Fruit fly (Drosophila melanogaster): ENCODE results near the gene CG14658.

The CG14658 gene

dm6 chr3R:4821098-4821605, 9.2 kb downstream of the CG14658 start, which contains the start of gene CG14657:
CG14657 (minus strand) TSS chr3R:4821432.
- peak; percentile 69 for TF ChIP-seq N (GFP tag; optimal IDR thresholded peaks at IDR 0.05)
- no peak for TF ChIP-seq rgr (GFP tag; optimal IDR thresholded peaks at IDR 0.05)
- peak; percentile 5 for TF ChIP-seq psq (GFP tag; optimal IDR thresholded peaks at IDR 0.05)
- no peak for TF ChIP-seq Abd-B (GFP tag; optimal IDR thresholded peaks at IDR 0.05)
- no peak for TF ChIP-seq usp (GFP tag; optimal IDR thresholded peaks at IDR 0.05)
- TF ChIP-seq Dif (GFP tag; optimal IDR thresholded peaks at IDR 0.05; ENCODE audit: partially characterized antibody): peak; percentile 15

- TF ChIP-seq sv (GFP tag; optimal IDR thresholded peaks at IDR 0.05): no peak
- TF ChIP-seq CrebA (GFP tag; optimal IDR thresholded peaks at IDR 0.05; ENCODE audit: borderline replicate concordance): no peak
- no peak for TF ChIP-seq jim (GFP tag; optimal IDR thresholded peaks at IDR 0.05)
- no peak for TF ChIP-seq ey (GFP tag; optimal IDR thresholded peaks at IDR 0.05)
- no peak for TF ChIP-seq Hnf4 (GFP tag; optimal IDR thresholded peaks at IDR 0.05)
- no peak for TF ChIP-seq pan (optimal IDR thresholded peaks at IDR 0.05)
- TF ChIP-seq HLH106 (tag; optimal IDR thresholded peaks at IDR 0.05): no peak
- TF ChIP-seq GATAd (GFP tag; optimal IDR thresholded peaks at IDR 0.05): no peak
- TF ChIP-seq Hr83 (GFP tag; optimal IDR thresholded peaks at IDR 0.05; ENCODE audit: poor library complexity, severe bottlenecking): no peak
- TF ChIP-seq sage (GFP tag; optimal IDR thresholded peaks at IDR 0.05): no peak
- TF ChIP-seq Sp1 (GFP tag; optimal IDR thresholded peaks at IDR 0.05): no peak
Measured at dm6 chr3R:4816018-4816417, 14.3 kb downstream of the CG14658 start, which contains the start of gene BBS5. BBS5 (plus strand) TSS chr3R:4816318.

dm6 chr3R:4814677-4815076, 15.6 kb downstream of the CG14658 start:
- TF ChIP-seq h (GFP tag; optimal IDR thresholded peaks at IDR 0.05): no peak
- TF ChIP-seq dl (GFP tag; optimal IDR thresholded peaks at IDR 0.05; ENCODE audit: insufficient read depth in 1 of 2, partially characterized antibody in 2 of 2): no peak
- no peak for TF ChIP-seq woc (GFP tag; optimal IDR thresholded peaks at IDR 0.05)
- no peak for TF ChIP-seq OdsH (GFP tag; optimal IDR thresholded peaks at IDR 0.05)

dm6 chr3R:4813172-4813716, 17.1 kb downstream of the CG14658 start:
- TF ChIP-seq br (GFP tag; optimal IDR thresholded peaks at IDR 0.05) (peak; percentile 28), woc (GFP tag; optimal IDR thresholded peaks at IDR 0.05) (peak; percentile 51), Sp1 (GFP tag; optimal IDR thresholded peaks at IDR 0.05) (peak; percentile 37), CG32264 (GFP tag; optimal IDR thresholded peaks at IDR 0.05) (peak; percentile 37), fru (GFP tag; optimal IDR thresholded peaks at IDR 0.05) (peak; percentile 28), N (GFP tag; optimal IDR thresholded peaks at IDR 0.05) (no peak), Hr83 (GFP tag; optimal IDR thresholded peaks at IDR 0.05; ENCODE audit: poor library complexity, severe bottlenecking) (peak; percentile 72), h (GFP tag; optimal IDR thresholded peaks at IDR 0.05) (peak; percentile 25), Rel (GFP tag; optimal IDR thresholded peaks at IDR 0.05) (no peak), Rel (tag; optimal IDR thresholded peaks at IDR 0.05) (peak; percentile 48), tai (GFP tag; optimal IDR thresholded peaks at IDR 0.05) (peak; percentile 12), dsf (GFP tag; optimal IDR thresholded peaks at IDR 0.05; ENCODE audit: borderline replicate concordance) (no peak), rgr (GFP tag; optimal IDR thresholded peaks at IDR 0.05) (peak; percentile 41), OdsH (GFP tag; optimal IDR thresholded peaks at IDR 0.05) (peak; percentile 24), Dif (GFP tag; optimal IDR thresholded peaks at IDR 0.05; ENCODE audit: partially characterized antibody) (no peak), psq (GFP tag; optimal IDR thresholded peaks at IDR 0.05) (peak; percentile 19), Hnf4 (GFP tag; optimal IDR thresholded peaks at IDR 0.05) (peak; percentile 51), CG9705 (GFP tag; optimal IDR thresholded peaks at IDR 0.05) (peak; percentile 16), sv (GFP tag; optimal IDR thresholded peaks at IDR 0.05) (no peak)

- TF ChIP-seq sv (GFP tag; optimal IDR thresholded peaks at IDR 0.05) (no peak), Mio (GFP tag; optimal IDR thresholded peaks at IDR 0.05) (no peak), Myc (optimal IDR thresholded peaks at IDR 0.05) (peak; percentile 7), Sp1 (GFP tag; optimal IDR thresholded peaks at IDR 0.05) (peak; percentile 43), HLH106 (tag; optimal IDR thresholded peaks at IDR 0.05) (peak; percentile 9), Vsx2 (GFP tag; optimal IDR thresholded peaks at IDR 0.05; ENCODE audit: partially characterized antibody) (no peak), Rel (GFP tag; optimal IDR thresholded peaks at IDR 0.05) (no peak), Rel (tag; optimal IDR thresholded peaks at IDR 0.05) (peak; percentile 54), Hnf4 (GFP tag; optimal IDR thresholded peaks at IDR 0.05) (no peak), woc (GFP tag; optimal IDR thresholded peaks at IDR 0.05) (peak; percentile 33), h (GFP tag; optimal IDR thresholded peaks at IDR 0.05) (peak; percentile 35), rgr (GFP tag; optimal IDR thresholded peaks at IDR 0.05) (peak; percentile 31), ey (GFP tag; optimal IDR thresholded peaks at IDR 0.05) (no peak), dmrt93B (GFP tag; optimal IDR thresholded peaks at IDR 0.05) (no peak), OdsH (GFP tag; optimal IDR thresholded peaks at IDR 0.05) (peak; percentile 8)
Measured at dm6 chr3R:4811936-4812534, 18.3 kb downstream of the CG14658 start, which contains the start of the genes Hus1-like and ctrip. Hus1-like (minus strand) TSS chr3R:4812096. ctrip (minus strand) TSS chr3R:4812096.

Data from whole organism, wandering third instar larva.